Worm (Caenorhabditis elegans) whole organism, late embryonic: ENCODE data around the gene fbxa-107.
A peak's percentile ranks its signal among the peaks of the same experiment; 100 is the strongest.

Source experiments
- C08G9.2 ChIP-seq: sonication (generic microtip); optimal IDR thresholded peaks from 2 replicates; lab custom pipeline; 2016; ENCODE audit warnings: mild to moderate bottlenecking, missing genetic modification characterization, moderate library complexity, missing compliant biosample characterization
- C38D4.7 ChIP-seq: fragments of 200-800 bp; sonication (Bioruptor generic); optimal IDR thresholded peaks from 2 replicates; lab custom pipeline; 2018; ENCODE audit warnings: mild to moderate bottlenecking, missing genetic modification characterization, moderate library complexity, missing compliant biosample characterization
- K09A11.1 ChIP-seq: sonication (generic microtip); optimal IDR thresholded peaks from 2 replicates; lab custom pipeline; 2017; ENCODE audit warnings: antibody characterized with exemption, mild to moderate bottlenecking, missing genetic modification characterization, missing compliant biosample characterization; ENCODE audit not compliant: insufficient read depth
- Y22D7AL.16 ChIP-seq: sonication (generic microtip); optimal IDR thresholded peaks from 2 replicates; lab custom pipeline; 2016; ENCODE audit warnings: missing genetic modification characterization, missing compliant biosample characterization
- ama-1 ChIP-seq: fragments of 150-350 bp; optimal IDR thresholded peaks from 2 replicates; lab custom pipeline; 2014
- ceh-14 ChIP-seq: sonication (generic microtip); optimal IDR thresholded peaks from 2 replicates; lab custom pipeline; 2016; ENCODE audit warnings: missing genotype, missing genetic modification characterization, missing compliant biosample characterization
- ceh-19 ChIP-seq: fragments of 200-800 bp; sonication (Bioruptor generic); optimal IDR thresholded peaks from 2 replicates; lab custom pipeline; 2018; ENCODE audit warnings: mild to moderate bottlenecking, missing genetic modification characterization, missing compliant biosample characterization
- ceh-30 ChIP-seq: fragments of 150-350 bp; optimal IDR thresholded peaks from 2 replicates; lab custom pipeline; 2014; ENCODE audit warnings: missing biosample characterization, missing genetic modification characterization
- ceh-34 ChIP-seq: sonication (generic microtip); optimal IDR thresholded peaks from 2 replicates; lab custom pipeline; 2016; ENCODE audit warnings: mild to moderate bottlenecking, missing genetic modification characterization, missing compliant biosample characterization
- ceh-6 ChIP-seq: fragments of 200-800 bp; sonication (Bioruptor generic); optimal IDR thresholded peaks from 2 replicates; lab custom pipeline; 2018; ENCODE audit warnings: mild to moderate bottlenecking, missing genetic modification characterization, missing compliant biosample characterization
- ceh-9 ChIP-seq: sonication (generic microtip); optimal IDR thresholded peaks from 2 replicates; lab custom pipeline; 2016; ENCODE audit warnings: mild to moderate bottlenecking, missing genetic modification characterization, inconsistent platforms, missing compliant biosample characterization
- che-1 ChIP-seq: sonication (generic microtip); optimal IDR thresholded peaks from 2 replicates; lab custom pipeline; 2016; ENCODE audit warnings: mild to moderate bottlenecking, missing genetic modification characterization, missing compliant biosample characterization
- elt-2 ChIP-seq: sonication (generic microtip); optimal IDR thresholded peaks from 2 replicates; lab custom pipeline; 2016; ENCODE audit warnings: missing genetic modification reagents, missing genetic modification characterization, missing compliant biosample characterization
- ets-4 ChIP-seq: sonication (generic microtip); optimal IDR thresholded peaks from 2 replicates; lab custom pipeline; 2016; ENCODE audit warnings: missing genetic modification characterization, missing compliant biosample characterization
- eyg-1 ChIP-seq: sonication (generic microtip); optimal IDR thresholded peaks from 2 replicates; lab custom pipeline; 2016; ENCODE audit warnings: missing genotype, missing genetic modification characterization, missing compliant biosample characterization
- fkh-10 ChIP-seq: fragments of 150-350 bp; optimal IDR thresholded peaks from 2 replicates; lab custom pipeline; 2014; ENCODE audit warnings: missing biosample characterization, missing genetic modification reagents, missing genetic modification characterization
- fkh-6 ChIP-seq: sonication (generic microtip); optimal IDR thresholded peaks from 2 replicates; lab custom pipeline; 2016; ENCODE audit warnings: missing genetic modification characterization, missing compliant biosample characterization
- gmeb-2 ChIP-seq: sonication (generic microtip); optimal IDR thresholded peaks from 2 replicates; lab custom pipeline; 2016; ENCODE audit warnings: missing genetic modification characterization, inconsistent platforms, missing compliant biosample characterization
- hlh-30 ChIP-seq: sonication (generic microtip); optimal IDR thresholded peaks from 2 replicates; lab custom pipeline; 2017; ENCODE audit warnings: antibody characterized with exemption, missing genetic modification characterization, missing compliant biosample characterization; ENCODE audit not compliant: insufficient read depth
- hlh-8 ChIP-seq: sonication (generic microtip); optimal IDR thresholded peaks from 2 replicates; lab custom pipeline; 2016; ENCODE audit warnings: missing genotype, missing genetic modification characterization, missing compliant biosample characterization
- madf-2 ChIP-seq: sonication (generic microtip); optimal IDR thresholded peaks from 2 replicates; lab custom pipeline; 2017; ENCODE audit warnings: missing genetic modification characterization, missing compliant biosample characterization
- nfya-1 ChIP-seq: sonication (generic microtip); optimal IDR thresholded peaks from 2 replicates; lab custom pipeline; 2017; ENCODE audit warnings: missing genetic modification characterization, mild to moderate bottlenecking, missing compliant biosample characterization, antibody characterized with exemption, moderate library complexity
- nhr-11 ChIP-seq: fragments of 150-350 bp; optimal IDR thresholded peaks from 2 replicates; lab custom pipeline; 2014; ENCODE audit warnings: missing biosample characterization, missing genetic modification characterization
- nhr-232 ChIP-seq: sonication (generic microtip); optimal IDR thresholded peaks from 2 replicates; lab custom pipeline; 2016; ENCODE audit warnings: missing genetic modification characterization, missing compliant biosample characterization
- npax-4 ChIP-seq: sonication (generic microtip); optimal IDR thresholded peaks from 2 replicates; lab custom pipeline; 2016; ENCODE audit warnings: missing genetic modification characterization, missing compliant biosample characterization
- pag-3 ChIP-seq: sonication (generic microtip); optimal IDR thresholded peaks from 2 replicates; lab custom pipeline; 2016; ENCODE audit warnings: missing compliant biosample characterization, missing genetic modification characterization, borderline replicate concordance
- pax-1 ChIP-seq: fragments of 150-350 bp; optimal IDR thresholded peaks from 2 replicates; lab custom pipeline; 2014; ENCODE audit warnings: missing biosample characterization, missing genetic modification characterization
- pha-2 ChIP-seq: sonication (generic microtip); optimal IDR thresholded peaks from 2 replicates; lab custom pipeline; 2017; ENCODE audit warnings: mild to moderate bottlenecking, missing genetic modification characterization, missing compliant biosample characterization
- pqm-1 ChIP-seq: sonication (generic microtip); optimal IDR thresholded peaks from 2 replicates; lab custom pipeline; 2016; ENCODE audit warnings: missing genetic modification characterization, missing compliant biosample characterization
- ref-2 ChIP-seq: sonication (generic microtip); optimal IDR thresholded peaks from 2 replicates; lab custom pipeline; 2016; ENCODE audit warnings: missing genetic modification characterization, missing compliant biosample characterization
- sox-4 ChIP-seq: sonication (generic microtip); optimal IDR thresholded peaks from 2 replicates; lab custom pipeline; 2017; ENCODE audit warnings: mild to moderate bottlenecking, missing genetic modification characterization, inconsistent platforms, missing compliant biosample characterization
- syd-9 ChIP-seq: sonication (generic microtip); optimal IDR thresholded peaks from 2 replicates; lab custom pipeline; 2016; ENCODE audit warnings: mild to moderate bottlenecking, missing genetic modification characterization, moderate library complexity, missing compliant biosample characterization
- tbx-7 ChIP-seq: sonication (generic microtip); optimal IDR thresholded peaks from 2 replicates; lab custom pipeline; 2016; ENCODE audit warnings: missing genotype, missing genetic modification characterization, missing compliant biosample characterization
- ttx-3 ChIP-seq: sonication (generic microtip); optimal IDR thresholded peaks from 2 replicates; lab custom pipeline; 2016; ENCODE audit warnings: missing genetic modification reagents, missing genetic modification characterization, missing compliant biosample characterization
- unc-3 ChIP-seq, 2 experiments: fragments of 200-800 bp in 1 of 2; sonication (Bioruptor generic) in 1 of 2; sonication (generic microtip) in 1 of 2; conservative IDR thresholded peaks in 1 of 2; optimal IDR thresholded peaks in 1 of 2; 2 replicates each; pipeline versions ENCODE4 v1.3.6 to Lab custom; 2016 to 2022; ENCODE audit warnings: missing compliant biosample characterization in 2 of 2, missing genetic modification characterization in 2 of 2, missing genetic modification reagents in 1 of 2
- unc-86 ChIP-seq: sonication (generic microtip); optimal IDR thresholded peaks from 2 replicates; lab custom pipeline; 2016; ENCODE audit warnings: missing genetic modification characterization, missing compliant biosample characterization

The fbxa-107 gene

DNA sequence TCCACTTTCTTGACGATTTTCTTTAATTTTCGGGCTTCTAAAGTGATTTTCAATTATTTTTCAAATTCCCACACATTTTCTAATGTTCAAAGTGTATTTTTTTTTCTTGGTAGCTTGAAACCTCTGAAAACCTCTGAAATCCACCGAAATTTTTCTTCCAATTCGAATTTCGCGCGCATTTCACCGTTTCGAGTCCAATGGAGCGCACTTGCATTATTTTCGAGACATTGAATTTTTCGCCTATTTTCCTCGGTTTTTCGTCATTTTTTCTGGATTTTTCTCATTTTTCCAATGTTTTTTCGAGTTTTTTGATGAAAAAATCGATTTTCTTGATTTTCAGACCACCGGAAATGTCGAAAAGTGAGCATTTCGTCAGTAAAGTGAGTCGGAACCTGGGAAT is 37.0 kb upstream of the fbxa-107 start, which contains the start of gene slr-2:
slr-2 (plus strand) TSS at position 341 of the 400 bp plus-strand sequence.
- peak; percentile 41 for TF ChIP-seq nfya-1 (tag; lab: Kevin White, UChicago)
- no peak for TF ChIP-seq hlh-30 (tag; lab: Kevin White, UChicago)
- TF ChIP-seq, all 69 proteins: peak for 1

DNA sequence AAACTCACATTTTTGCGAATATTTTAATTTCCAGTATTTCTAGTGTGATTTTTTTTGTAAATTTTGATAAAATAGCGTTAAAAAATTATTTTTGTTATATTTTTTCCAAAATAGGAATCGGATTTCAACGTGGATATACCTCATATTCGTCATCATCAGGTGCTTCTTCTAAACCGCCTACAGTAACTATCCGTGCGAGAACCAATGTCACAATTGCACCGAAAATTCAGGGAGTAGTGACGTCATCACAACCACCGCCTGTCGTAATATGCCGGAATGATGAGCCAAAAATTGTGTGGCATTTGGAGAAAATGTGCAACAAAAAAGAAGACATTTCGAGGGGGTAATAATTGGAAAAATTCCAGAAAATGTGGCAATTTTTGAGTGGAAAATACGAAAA is 32.5 kb upstream of the fbxa-107 start:
- TF ChIP-seq syd-9 (no peak), ama-1 (lab: Kevin White, UChicago) (no peak), unc-3 (GFP tag; conservative IDR thresholded peaks at IDR 0.05; lab: Robert Waterston, UW) (no peak), unc-3 (tag; optimal IDR thresholded peaks at IDR 0.05; lab: Kevin White, UChicago) (no peak), Y22D7AL.16 (tag; lab: Kevin White, UChicago) (no peak), ttx-3 (tag; lab: Kevin White, UChicago) (no peak), che-1 (tag; lab: Kevin White, UChicago) (no peak), ceh-19 (GFP tag; lab: Kevin White, UChicago) (no peak), hlh-30 (tag; lab: Kevin White, UChicago) (no peak), ceh-34 (no peak), gmeb-2 (tag; lab: Kevin White, UChicago) (no peak), ceh-6 (no peak), nhr-232 (no peak), nhr-11 (tag; lab: Kevin White, UChicago) (no peak), eyg-1 (tag; lab: Kevin White, UChicago) (no peak), C08G9.2 (no peak), ets-4 (tag; lab: Kevin White, UChicago) (no peak)

DNA sequence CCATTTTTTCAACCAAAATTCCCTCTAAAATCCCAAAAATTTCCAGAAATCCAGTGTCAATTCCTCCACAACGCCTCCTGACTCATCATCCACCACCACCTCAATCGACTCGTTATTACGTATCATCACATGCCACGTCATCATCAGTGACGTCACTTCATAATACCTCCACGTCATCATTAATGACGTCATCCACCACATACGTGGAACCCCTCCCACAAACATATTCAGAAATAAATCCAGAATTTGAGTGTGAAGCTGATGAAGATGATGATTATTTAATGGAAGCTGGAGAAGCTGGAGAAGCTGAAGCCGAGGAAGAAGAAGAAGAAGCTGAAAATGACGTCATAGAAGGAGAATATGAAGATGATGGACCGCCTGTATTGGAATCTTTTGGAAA is 29.8 kb upstream of the fbxa-107 start:
- TF ChIP-seq ama-1 (lab: Kevin White, UChicago), result no peak
- no peak for TF ChIP-seq ceh-19 (GFP tag; lab: Kevin White, UChicago)
- TF ChIP-seq ceh-6, result no peak
- no peak for TF ChIP-seq sox-4 (tag; lab: Kevin White, UChicago)
- no peak for TF ChIP-seq pqm-1
- TF ChIP-seq C08G9.2, result no peak
- TF ChIP-seq gmeb-2 (tag; lab: Kevin White, UChicago), result no peak
- no peak for TF ChIP-seq tbx-7 (tag; lab: Kevin White, UChicago)

DNA sequence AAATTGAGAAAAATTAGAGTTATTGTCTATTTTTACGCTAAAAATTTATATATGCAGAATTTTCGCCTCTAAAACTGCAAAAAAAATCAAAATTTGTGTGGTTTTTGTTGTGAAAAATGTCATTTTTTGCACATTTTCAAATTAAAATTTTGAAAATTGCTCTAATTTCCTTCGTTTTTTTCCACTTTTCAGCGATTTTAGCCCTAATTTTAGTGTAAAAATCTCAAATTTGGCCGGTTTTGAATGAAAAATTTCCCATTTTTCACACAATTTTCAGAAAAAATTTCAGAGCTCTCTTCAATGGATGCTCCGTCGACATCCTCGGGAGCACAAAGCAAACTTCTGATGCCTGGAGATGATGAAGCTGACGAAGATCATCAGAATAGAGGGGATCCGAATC is 25.4 kb upstream of the fbxa-107 start, which contains the start of gene par-4:
par-4 (plus strand) TSS at position 301 of the 400 bp plus-strand sequence.
- TF ChIP-seq pax-1 (tag; lab: Kevin White, UChicago) (no peak), nfya-1 (tag; lab: Kevin White, UChicago) (no peak), hlh-30 (tag; lab: Kevin White, UChicago) (no peak), ceh-30 (tag; lab: Kevin White, UChicago) (no peak), tbx-7 (tag; lab: Kevin White, UChicago) (no peak), pha-2 (tag; lab: Kevin White, UChicago) (no peak)

DNA sequence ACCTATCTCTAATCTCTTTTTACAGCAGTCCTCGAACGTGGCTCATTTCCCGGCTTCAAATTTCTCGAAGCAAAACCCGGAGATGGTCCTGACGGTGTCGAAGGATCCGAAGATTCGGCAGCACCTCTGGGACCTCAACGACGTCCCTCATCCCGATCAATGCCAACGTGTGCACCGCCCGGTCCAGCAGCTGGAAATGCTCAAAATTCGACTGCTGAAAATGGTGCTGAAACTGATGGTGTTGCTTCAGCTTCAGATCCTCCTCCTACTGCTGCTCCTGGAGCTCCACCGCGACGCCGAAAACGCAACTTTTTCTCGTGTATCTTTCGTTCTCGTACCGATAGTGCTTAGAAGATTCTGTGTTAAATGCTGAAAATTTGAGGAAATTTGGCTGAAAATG is 17.7 kb upstream of the fbxa-107 start:
- TF ChIP-seq ref-2 (tag; lab: Kevin White, UChicago) (no peak), nfya-1 (tag; lab: Kevin White, UChicago) (no peak), unc-86 (no peak), elt-2 (tag; lab: Kevin White, UChicago) (no peak), che-1 (tag; lab: Kevin White, UChicago) (no peak), ceh-14 (no peak), ceh-6 (no peak), nhr-11 (tag; lab: Kevin White, UChicago) (no peak), npax-4 (tag; lab: Kevin White, UChicago) (no peak), madf-2 (tag; lab: Kevin White, UChicago) (no peak), C38D4.7 (GFP tag; lab: Kevin White, UChicago) (no peak), pag-3 (no peak), hlh-8 (tag; lab: Kevin White, UChicago) (no peak), fkh-6 (tag; lab: Kevin White, UChicago) (no peak), fkh-10 (no peak), ceh-9 (tag; lab: Kevin White, UChicago) (no peak), K09A11.1 (tag; lab: Kevin White, UChicago) (no peak), ceh-30 (tag; lab: Kevin White, UChicago) (no peak)
